Fruit fly (Drosophila melanogaster) whole organism, adult: Measurements from ENCODE around the gene CG43117.

ENCODE experiments used
- CG11617 ChIP-seq: fragments of 200-800 bp; sonication (Bioruptor generic); optimal IDR thresholded peaks from 2 replicates; lab custom pipeline; 2017; ENCODE audit warnings: mild to moderate bottlenecking, missing biosample characterization, missing genetic modification reagents, missing genetic modification characterization
- CG12768 ChIP-seq: fragments of 200-800 bp; sonication (Bioruptor generic); optimal IDR thresholded peaks from 2 replicates; lab custom pipeline; 2017; ENCODE audit warnings: missing biosample characterization, missing genetic modification characterization, mild to moderate bottlenecking, moderate library complexity, missing genetic modification reagents
- CG14711 ChIP-seq: fragments of 200-800 bp; sonication (Bioruptor generic); optimal IDR thresholded peaks from 2 replicates; lab custom pipeline; 2018; ENCODE audit warnings: missing biosample characterization, mild to moderate bottlenecking, missing genetic modification characterization, moderate library complexity
- CG1620 ChIP-seq: fragments of 200-800 bp; sonication (Bioruptor generic); optimal IDR thresholded peaks from 2 replicates; lab custom pipeline; 2016; ENCODE audit warnings: missing biosample characterization, missing genetic modification characterization
- CG33017 ChIP-seq: fragments of 200-800 bp; sonication (Bioruptor generic); optimal IDR thresholded peaks from 2 replicates; lab custom pipeline; 2018; ENCODE audit warnings: missing biosample characterization, mild to moderate bottlenecking, missing genetic modification characterization, moderate library complexity
- CG5204 ChIP-seq: fragments of 200-800 bp; sonication (Bioruptor generic); optimal IDR thresholded peaks from 2 replicates; lab custom pipeline; 2016; ENCODE audit warnings: missing biosample characterization, missing genetic modification characterization
- CG7045 ChIP-seq: fragments of 200-800 bp; sonication (Bioruptor generic); optimal IDR thresholded peaks from 2 replicates; lab custom pipeline; 2017; ENCODE audit warnings: missing biosample characterization, mild to moderate bottlenecking, missing genetic modification characterization
- CG7101 ChIP-seq: fragments of 200-800 bp; sonication (Bioruptor generic); optimal IDR thresholded peaks from 2 replicates; lab custom pipeline; 2018; ENCODE audit warnings: missing biosample characterization, mild to moderate bottlenecking, missing genetic modification characterization, moderate library complexity
- Clk ChIP-seq: fragments of 200-800 bp; sonication (Bioruptor generic); optimal IDR thresholded peaks from 2 replicates; lab custom pipeline; 2017; ENCODE audit warnings: missing biosample characterization, missing genetic modification characterization
- Crg-1 ChIP-seq: fragments of 200-800 bp; sonication (Bioruptor generic); optimal IDR thresholded peaks from 2 replicates; lab custom pipeline; 2016; ENCODE audit warnings: missing biosample characterization, missing genetic modification characterization
- Hr96 ChIP-seq: fragments of 200-800 bp; sonication (Bioruptor generic); optimal IDR thresholded peaks from 2 replicates; lab custom pipeline; 2016; ENCODE audit warnings: missing biosample characterization, missing genetic modification characterization
- Mnt ChIP-seq: fragments of 200-800 bp; sonication (Bioruptor generic); optimal IDR thresholded peaks from 2 replicates; lab custom pipeline; 2016; ENCODE audit warnings: missing biosample characterization, mild to moderate bottlenecking, missing genetic modification characterization
- bab1 ChIP-seq: fragments of 200-800 bp; sonication (Bioruptor generic); optimal IDR thresholded peaks from 3 replicates; lab custom pipeline; 2019; ENCODE audit warnings: missing biosample characterization, mild to moderate bottlenecking, missing genetic modification characterization, moderate library complexity
- cic ChIP-seq: fragments of 200-800 bp; sonication (Bioruptor generic); optimal IDR thresholded peaks from 2 replicates; lab custom pipeline; 2017; ENCODE audit warnings: missing biosample characterization, mild to moderate bottlenecking, missing genetic modification characterization, moderate library complexity
- cnc ChIP-seq, 2 experiments: fragments of >200 bp; optimal IDR thresholded peaks; 2 replicates each; lab custom pipeline; 2017
- kay ChIP-seq: fragments of 200-800 bp; sonication (Bioruptor generic); peaks from one replicate; lab custom pipeline; 2016; ENCODE audit warnings: missing biosample characterization, missing genetic modification characterization, borderline replicate concordance
- ovo ChIP-seq: fragments of 200-800 bp; sonication (Bioruptor generic); optimal IDR thresholded peaks from 2 replicates; lab custom pipeline; 2016; ENCODE audit warnings: missing biosample characterization, missing genetic modification characterization
- pad ChIP-seq: fragments of 200-800 bp; sonication (Bioruptor generic); optimal IDR thresholded peaks from 3 replicates; lab custom pipeline; 2017; ENCODE audit warnings: missing biosample characterization, missing genetic modification characterization, mild to moderate bottlenecking, moderate library complexity, missing genetic modification reagents
- tj ChIP-seq: fragments of 200-800 bp; sonication (Bioruptor generic); optimal IDR thresholded peaks from 3 replicates; lab custom pipeline; 2017; ENCODE audit warnings: missing biosample characterization, mild to moderate bottlenecking, missing genetic modification characterization, moderate library complexity
- toe ChIP-seq: fragments of 200-800 bp; sonication (Bioruptor generic); optimal IDR thresholded peaks from 2 replicates; lab custom pipeline; 2016; ENCODE audit warnings: missing biosample characterization, missing genetic modification characterization

CG43117 gene

DNA sequence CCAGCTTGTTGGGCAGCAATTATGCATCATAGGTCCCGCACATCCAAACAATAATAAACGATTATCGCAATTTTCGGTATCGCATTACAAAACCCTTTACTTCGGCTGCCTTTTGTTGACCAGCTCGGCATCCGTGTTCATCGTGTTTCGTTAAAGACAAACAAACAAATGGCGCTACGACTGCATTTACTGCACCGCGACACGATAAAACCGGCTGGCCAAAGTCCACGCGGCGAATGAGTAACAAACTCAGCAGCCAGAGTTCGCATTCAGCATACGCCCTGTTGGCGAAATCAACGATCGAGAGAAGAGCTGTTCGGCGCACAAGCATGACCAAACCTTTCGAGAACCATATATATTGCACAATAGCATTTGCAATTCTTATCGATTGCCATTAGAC is 9.8 kb downstream of the CG43117 start:
- TF ChIP-seq CG7045 (GFP tag; lab: Kevin White, UChicago) (no peak), Crg-1 (no peak), cic (GFP tag; lab: Kevin White, UChicago) (peak; percentile 11), CG1620 (GFP tag; lab: Kevin White, UChicago) (no peak), CG12768 (GFP tag; lab: Kevin White, UChicago) (peak; percentile 71), toe (GFP tag; lab: Kevin White, UChicago) (peak; percentile 9), pad (no peak), CG11617 (GFP tag; lab: Kevin White, UChicago) (no peak), ovo (GFP tag; lab: Kevin White, UChicago) (no peak), bab1 (GFP tag; lab: Kevin White, UChicago) (no peak), CG5204 (no peak), CG14711 (tag; lab: Kevin White, UChicago) (no peak), Clk (no peak), Mnt (GFP tag; lab: Kevin White, UChicago) (peak; percentile 47), CG7101 (tag; lab: Kevin White, UChicago) (no peak), cnc (optimal IDR thresholded peaks at IDR 0.05; lab: Kevin White, UChicago) (no peak), Hr96 (GFP tag; lab: Kevin White, UChicago) (peak; percentile 49), CG33017 (peak; percentile 4), kay (GFP tag; lab: Kevin White, UChicago) (peak; percentile 82), tj (GFP tag; lab: Kevin White, UChicago) (peak; percentile 21)

DNA sequence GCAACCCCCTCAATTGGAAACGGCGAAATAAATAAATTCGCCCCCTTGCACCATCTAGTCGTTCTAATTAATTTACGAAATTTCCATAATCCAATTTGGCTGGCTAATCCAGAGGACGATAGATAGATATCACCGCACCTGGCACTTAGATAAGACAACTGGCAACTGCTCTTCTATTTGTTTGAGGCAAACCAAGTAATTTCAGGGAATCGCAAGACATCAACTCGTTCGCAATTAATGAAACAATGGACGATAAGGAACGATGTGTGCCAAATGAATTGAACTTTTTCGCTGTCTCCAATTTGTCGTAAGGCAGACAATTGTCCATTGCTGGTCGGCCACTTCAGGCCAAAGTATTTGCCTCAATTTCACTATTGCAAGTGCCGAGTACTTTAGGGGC is 10.5 kb downstream of the CG43117 start:
- TF ChIP-seq CG33017 (no peak), kay (GFP tag; lab: Kevin White, UChicago) (peak; percentile 68)

DNA sequence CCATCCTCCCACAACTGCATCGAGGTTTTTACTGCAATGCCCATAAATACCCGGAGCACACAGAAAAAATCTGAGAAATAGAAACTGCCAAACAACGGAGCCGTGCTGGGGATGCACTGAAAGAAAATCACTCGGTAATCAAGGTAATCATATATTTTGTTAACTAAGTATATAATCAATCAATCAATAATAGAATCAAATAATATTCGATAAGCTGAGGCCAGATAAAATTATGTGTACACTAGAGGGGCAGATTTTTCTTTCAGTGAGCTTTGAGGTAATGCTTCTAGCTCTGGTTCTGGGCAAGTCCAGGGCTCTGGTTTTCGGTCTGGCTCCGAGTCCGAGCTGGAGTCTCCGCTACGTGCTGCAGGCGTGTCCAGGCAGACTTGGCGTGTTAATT is 23.4 kb downstream of the CG43117 start:
- TF ChIP-seq toe (GFP tag; lab: Kevin White, UChicago), result no peak
- no peak for TF ChIP-seq CG5204
- TF ChIP-seq CG7101 (tag; lab: Kevin White, UChicago), result no peak
- TF ChIP-seq Crg-1, result no peak
- no peak for TF ChIP-seq kay (GFP tag; lab: Kevin White, UChicago)
- TF ChIP-seq Clk, result no peak
- TF ChIP-seq cnc (optimal IDR thresholded peaks at IDR 0.05; lab: Kevin White, UChicago), result no peak
- no peak for TF ChIP-seq Hr96 (GFP tag; lab: Kevin White, UChicago)
- TF ChIP-seq tj (GFP tag; lab: Kevin White, UChicago), result no peak
- no peak for TF ChIP-seq bab1 (GFP tag; lab: Kevin White, UChicago)
- TF ChIP-seq pad, result no peak
- TF ChIP-seq CG11617 (GFP tag; lab: Kevin White, UChicago), result no peak
- TF ChIP-seq CG14711 (tag; lab: Kevin White, UChicago), result no peak
- no peak for TF ChIP-seq cic (GFP tag; lab: Kevin White, UChicago)
- no peak for TF ChIP-seq CG1620 (GFP tag; lab: Kevin White, UChicago)
- no peak for TF ChIP-seq CG12768 (GFP tag; lab: Kevin White, UChicago)
- TF ChIP-seq Mnt (GFP tag; lab: Kevin White, UChicago), result no peak
- no peak for TF ChIP-seq CG7045 (GFP tag; lab: Kevin White, UChicago)
- TF ChIP-seq ovo (GFP tag; lab: Kevin White, UChicago), result no peak
- no peak for TF ChIP-seq CG33017

DNA sequence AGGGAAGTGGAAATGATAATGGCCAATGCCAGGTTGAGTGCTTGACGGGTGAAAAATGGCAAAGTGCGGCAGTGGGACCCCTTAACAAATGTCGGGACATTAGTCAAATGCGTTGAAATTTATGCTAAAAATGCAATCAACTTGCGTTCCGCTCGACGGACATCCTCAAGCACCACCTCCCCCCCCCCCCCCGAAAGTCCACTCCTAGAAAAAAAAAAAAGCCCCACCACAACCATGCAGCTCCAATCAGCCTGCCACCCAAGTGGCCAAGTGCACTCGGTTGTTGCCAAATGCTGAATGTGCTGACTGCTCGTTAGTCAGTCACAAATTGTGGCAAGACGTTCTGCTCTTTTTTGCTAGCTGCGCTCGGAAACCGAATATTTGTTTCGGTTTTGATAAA is 24.1 kb downstream of the CG43117 start:
- no peak for TF ChIP-seq CG12768 (GFP tag; lab: Kevin White, UChicago)
- TF ChIP-seq ovo (GFP tag; lab: Kevin White, UChicago), result no peak
- no peak for TF ChIP-seq CG33017

DNA sequence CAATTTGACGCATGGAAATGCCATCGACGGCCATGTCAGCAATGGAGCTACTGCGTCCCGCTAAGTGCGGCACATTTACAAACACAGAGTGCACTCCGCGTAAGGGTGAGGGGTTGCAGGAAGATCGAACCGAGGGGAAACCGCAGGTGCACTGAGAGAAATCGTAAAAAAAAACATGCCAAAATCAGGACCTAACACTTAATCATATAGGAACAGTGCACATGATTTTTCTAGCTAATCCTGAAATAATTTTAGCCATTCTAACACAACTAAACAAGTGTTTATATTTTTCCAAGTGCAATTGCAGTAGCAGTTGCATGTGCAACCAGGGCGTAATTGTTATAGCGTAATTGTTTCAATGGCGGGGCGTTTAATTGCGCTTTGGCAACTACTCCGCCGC is 24.6 kb downstream of the CG43117 start:
- TF ChIP-seq CG33017, result no peak
- no peak for TF ChIP-seq tj (GFP tag; lab: Kevin White, UChicago)
- no peak for TF ChIP-seq Clk
- TF ChIP-seq cnc (optimal IDR thresholded peaks at IDR 0.05; lab: Kevin White, UChicago), result no peak
- no peak for TF ChIP-seq CG12768 (GFP tag; lab: Kevin White, UChicago)
- no peak for TF ChIP-seq ovo (GFP tag; lab: Kevin White, UChicago)
- TF ChIP-seq CG11617 (GFP tag; lab: Kevin White, UChicago), result no peak
- no peak for TF ChIP-seq cic (GFP tag; lab: Kevin White, UChicago)
- TF ChIP-seq Mnt (GFP tag; lab: Kevin White, UChicago), result no peak
- TF ChIP-seq Crg-1, result no peak
- no peak for TF ChIP-seq pad
- no peak for TF ChIP-seq CG1620 (GFP tag; lab: Kevin White, UChicago)
- no peak for TF ChIP-seq CG5204
- TF ChIP-seq CG7045 (GFP tag; lab: Kevin White, UChicago), result no peak
- TF ChIP-seq Hr96 (GFP tag; lab: Kevin White, UChicago), result no peak
- no peak for TF ChIP-seq kay (GFP tag; lab: Kevin White, UChicago)
- no peak for TF ChIP-seq bab1 (GFP tag; lab: Kevin White, UChicago)
- no peak for TF ChIP-seq CG14711 (tag; lab: Kevin White, UChicago)

DNA sequence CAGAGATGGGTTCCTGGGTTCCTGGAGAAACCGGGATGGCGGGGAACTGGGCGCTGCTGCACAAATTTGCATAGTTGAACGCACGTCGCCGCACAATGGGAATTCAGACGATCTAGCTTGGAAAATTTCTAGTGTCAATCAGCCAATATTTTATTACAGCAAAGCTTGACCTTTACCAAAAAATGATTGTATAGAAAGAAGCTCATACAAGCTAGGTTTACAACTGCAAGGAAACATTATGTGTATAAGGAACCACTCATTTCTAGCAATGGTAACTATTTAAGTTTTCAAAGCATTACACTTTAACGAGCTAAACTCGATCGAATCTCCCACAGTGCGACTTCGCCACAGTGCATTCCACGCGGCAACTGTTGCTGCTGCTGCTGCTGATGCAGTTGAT is 25.8 kb downstream of the CG43117 start:
- TF ChIP-seq CG33017, result no peak
- no peak for TF ChIP-seq Clk
- no peak for TF ChIP-seq pad
- TF ChIP-seq CG7101 (tag; lab: Kevin White, UChicago), result no peak
- TF ChIP-seq bab1 (GFP tag; lab: Kevin White, UChicago), result no peak
- TF ChIP-seq ovo (GFP tag; lab: Kevin White, UChicago), result no peak
- TF ChIP-seq Hr96 (GFP tag; lab: Kevin White, UChicago), result no peak
- no peak for TF ChIP-seq CG5204

DNA sequence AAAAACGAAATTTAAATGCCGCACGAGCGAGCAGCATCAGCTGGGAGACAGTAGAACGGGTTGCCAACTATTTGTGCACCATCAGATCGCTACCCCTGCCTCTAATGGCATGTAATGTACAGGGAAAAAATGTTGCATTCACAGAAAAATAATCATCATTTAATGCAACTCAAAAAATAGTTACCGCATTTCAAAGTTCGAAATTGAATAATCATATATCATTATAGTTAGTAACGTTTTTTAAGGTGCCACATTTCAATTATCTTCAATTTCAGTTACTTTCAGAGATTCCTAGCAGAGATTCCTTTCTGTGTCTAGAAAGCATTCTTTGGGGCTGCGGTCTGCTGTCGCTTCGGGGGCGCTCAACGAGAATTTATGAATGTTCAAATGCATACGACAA is 26.6 kb downstream of the CG43117 start:
- TF ChIP-seq Clk (no peak), CG1620 (GFP tag; lab: Kevin White, UChicago) (no peak), Crg-1 (no peak), CG12768 (GFP tag; lab: Kevin White, UChicago) (no peak), cnc (optimal IDR thresholded peaks at IDR 0.05; lab: Kevin White, UChicago) (no peak), Mnt (GFP tag; lab: Kevin White, UChicago) (no peak), toe (GFP tag; lab: Kevin White, UChicago) (no peak), tj (GFP tag; lab: Kevin White, UChicago) (no peak)
